Fruit fly (Drosophila melanogaster): ENCODE measurements around the gene CG11714.
A peak's percentile ranks its signal among the peaks of the same experiment; 100 is the strongest.

CG11714 gene

dm6 chr3L:11556637-11557036 lies 34.1 kb upstream of the CG11714 start (continued):
- TF ChIP-seq trem (tag; optimal IDR thresholded peaks at IDR 0.05) (no peak), rib (GFP tag; IDR thresholded peaks at IDR 0.05) (no peak), CG7839 (tag; optimal IDR thresholded peaks at IDR 0.05) (peak; percentile 57), CG17829 (tag; optimal IDR thresholded peaks at IDR 0.05) (no peak), Eip74EF (GFP tag; optimal IDR thresholded peaks at IDR 0.05) (no peak), CG2678 (tag; optimal IDR thresholded peaks at IDR 0.05) (peak; percentile 65), CG17361 (GFP tag; IDR thresholded peaks at IDR 0.05) (peak; percentile 26; the same call in 1 of the 3 replicates), MBD-R2 (GFP tag; IDR thresholded peaks at IDR 0.05) (no peak), twi (tag; optimal IDR thresholded peaks at IDR 0.05) (no peak), CG3065 (GFP tag; optimal IDR thresholded peaks at IDR 0.05) (no peak), nerfin-2 (GFP tag; IDR thresholded peaks at IDR 0.05; ENCODE audit: partially characterized antibody) (no peak), Fer1 (GFP tag; optimal IDR thresholded peaks at IDR 0.05) (peak; percentile 11), CG1603 (tag; optimal IDR thresholded peaks at IDR 0.05) (no peak), bbx (GFP tag; IDR thresholded peaks at IDR 0.05; ENCODE audit: partially characterized antibody) (no peak), CG9932 (GFP tag; IDR thresholded peaks at IDR 0.05) (peak; percentile 31; the same call in 1 of the 2 replicates), lmd (GFP tag; IDR thresholded peaks at IDR 0.05) (peak; percentile 18; the same call in 1 of the 2 replicates), CG18599 (GFP tag; optimal IDR thresholded peaks at IDR 0.05) (peak; percentile 46), CG8765 (GFP tag; IDR thresholded peaks at IDR 0.05) (no peak), lbe (GFP tag; optimal IDR thresholded peaks at IDR 0.05) (no peak), da (GFP tag; optimal IDR thresholded peaks at IDR 0.05) (no peak), Hand (GFP tag; optimal IDR thresholded peaks at IDR 0.05) (peak; percentile 64), Atf6 (GFP tag; IDR thresholded peaks at IDR 0.05) (0 out of 2 replicates have a peak, but pooled peaks have one; percentile 33), inv (GFP tag; IDR thresholded peaks at IDR 0.05; ENCODE audit: partially characterized antibody) (no peak), Dek (tag; optimal IDR thresholded peaks at IDR 0.05) (peak; percentile 51), ind (GFP tag; optimal IDR thresholded peaks at IDR 0.05) (peak; percentile 10), CG4730 (GFP tag; IDR thresholded peaks at IDR 0.05) (no peak), cwo (GFP tag; optimal IDR thresholded peaks at IDR 0.05) (peak; percentile 27), tin (GFP tag; optimal IDR thresholded peaks at IDR 0.05) (no peak), CG18619 (GFP tag; optimal IDR thresholded peaks at IDR 0.05) (peak; percentile 44), croc (GFP tag; conservative IDR thresholded peaks at IDR 0.05) (no peak), PHDP (tag; optimal IDR thresholded peaks at IDR 0.05) (peak; percentile 52), GATAe (GFP tag; conservative IDR thresholded peaks at IDR 0.05) (no peak), CG2116 (GFP tag; optimal IDR thresholded peaks at IDR 0.05) (no peak), run (tag; optimal IDR thresholded peaks at IDR 0.05) (no peak), Ets97D (GFP tag; optimal IDR thresholded peaks at IDR 0.05) (no peak), CG1647 (GFP tag; optimal IDR thresholded peaks at IDR 0.05) (no peak), bcd (GFP tag; optimal IDR thresholded peaks at IDR 0.05) (peak; percentile 32), ap (GFP tag; IDR thresholded peaks at IDR 0.05) (no peak), CG8478 (optimal IDR thresholded peaks at IDR 0.05) (no peak), CG2712 (tag; optimal IDR thresholded peaks at IDR 0.05) (peak; percentile 11), CG4328 (GFP tag; optimal IDR thresholded peaks at IDR 0.05) (no peak), E2f2 (GFP tag; IDR thresholded peaks at IDR 0.05) (no peak), CG34224 (GFP tag; IDR thresholded peaks at IDR 0.05; ENCODE audit: partially characterized antibody) (no peak), sim (GFP tag; IDR thresholded peaks at IDR 0.05) (no peak), CG31441 (GFP tag; IDR thresholded peaks at IDR 0.05) (peak; percentile 31; the same call in 1 of the 2 replicates), B-H2 (GFP tag; optimal IDR thresholded peaks at IDR 0.05) (no peak), gcm2 (GFP tag; optimal IDR thresholded peaks at IDR 0.05) (no peak), amos (GFP tag; IDR thresholded peaks at IDR 0.05; ENCODE audit: partially characterized antibody) (no peak), CG15011 (GFP tag; optimal IDR thresholded peaks at IDR 0.05) (peak; percentile 41), Dip2 (GFP tag; IDR thresholded peaks at IDR 0.05) (no peak), dpn (GFP tag; optimal IDR thresholded peaks at IDR 0.05) (peak in 1 of 2 experiments; percentile 24)
